Worm (Caenorhabditis elegans): ENCODE data around the gene F17C11.2.

The F17C11.2 gene

ce11 chrV:10915922-10916321 lies 32.1 kb upstream of the F17C11.2 start:
- no peak for TF ChIP-seq ama-1 (optimal IDR thresholded peaks at IDR 0.05)
- TF ChIP-seq tbx-37 (GFP tag; conservative IDR thresholded peaks at IDR 0.05) = no peak
- TF ChIP-seq sea-1 (GFP tag; conservative IDR thresholded peaks at IDR 0.05) = no peak
- no peak for TF ChIP-seq hnd-1 (tag; optimal IDR thresholded peaks at IDR 0.05)
- no peak for TF ChIP-seq B0310.2 (tag; optimal IDR thresholded peaks at IDR 0.05)
- TF ChIP-seq pes-1 (GFP tag; IDR thresholded peaks at IDR 0.05) = no peak
- TF ChIP-seq ets-7 (tag; optimal IDR thresholded peaks at IDR 0.05) = no peak
- no peak for TF ChIP-seq hmg-4 (GFP tag; optimal IDR thresholded peaks at IDR 0.05)
- no peak for TF ChIP-seq aly-1 (tag; optimal IDR thresholded peaks at IDR 0.05)
- no peak for TF ChIP-seq ceh-36 (tag; optimal IDR thresholded peaks at IDR 0.05)

- TF ChIP-seq hnd-1 (tag; optimal IDR thresholded peaks at IDR 0.05) = no peak
- TF ChIP-seq hmg-4 (GFP tag; optimal IDR thresholded peaks at IDR 0.05) = no peak
- no peak for TF ChIP-seq ets-7 (tag; optimal IDR thresholded peaks at IDR 0.05)
- TF ChIP-seq hmbx-1 (tag; optimal IDR thresholded peaks at IDR 0.05) = no peak
- no peak for TF ChIP-seq ceh-13 (GFP tag; optimal IDR thresholded peaks at IDR 0.05)
- no peak for TF ChIP-seq tbx-37 (GFP tag; conservative IDR thresholded peaks at IDR 0.05)
- TF ChIP-seq ama-1 (optimal IDR thresholded peaks at IDR 0.05) = no peak
- no peak for TF ChIP-seq tra-4 (tag; optimal IDR thresholded peaks at IDR 0.05)
- no peak for TF ChIP-seq B0310.2 (tag; optimal IDR thresholded peaks at IDR 0.05)
- no peak for TF ChIP-seq aly-1 (tag; optimal IDR thresholded peaks at IDR 0.05)
- TF ChIP-seq scrt-1 (GFP tag; IDR thresholded peaks at IDR 0.05) = no peak
- TF ChIP-seq flt-1 (GFP tag; IDR thresholded peaks at IDR 0.05) = no peak
- TF ChIP-seq tbx-11 (GFP tag; IDR thresholded peaks at IDR 0.05) = no peak
- TF ChIP-seq pes-1 (GFP tag; IDR thresholded peaks at IDR 0.05) = no peak
- TF ChIP-seq ceh-36 (tag; optimal IDR thresholded peaks at IDR 0.05) = no peak
Measured at ce11 chrV:10918373-10918772, 29.7 kb upstream of the F17C11.2 start, which contains the start of gene F58B4.2. Gene F58B4.2, minus strand, starts transcription at chrV:10918473.

- TF ChIP-seq aly-1 (tag; optimal IDR thresholded peaks at IDR 0.05) (no peak), flt-1 (GFP tag; IDR thresholded peaks at IDR 0.05) (no peak), B0310.2 (tag; optimal IDR thresholded peaks at IDR 0.05) (no peak), ceh-36 (tag; optimal IDR thresholded peaks at IDR 0.05) (no peak), pes-1 (GFP tag; IDR thresholded peaks at IDR 0.05) (no peak), sea-1 (GFP tag; conservative IDR thresholded peaks at IDR 0.05) (no peak), tbx-37 (GFP tag; conservative IDR thresholded peaks at IDR 0.05) (no peak)
Measured at ce11 chrV:10921747-10922146, 26.3 kb upstream of the F17C11.2 start, which contains the start of gene nas-31. Gene nas-31, minus strand, starts transcription at chrV:10921847.

- TF ChIP-seq hmbx-1 (tag; optimal IDR thresholded peaks at IDR 0.05) (no peak), ceh-36 (tag; optimal IDR thresholded peaks at IDR 0.05) (no peak), sea-1 (GFP tag; conservative IDR thresholded peaks at IDR 0.05) (no peak), tbx-11 (GFP tag; IDR thresholded peaks at IDR 0.05) (no peak), hnd-1 (tag; optimal IDR thresholded peaks at IDR 0.05) (no peak), scrt-1 (GFP tag; IDR thresholded peaks at IDR 0.05) (no peak), B0310.2 (tag; optimal IDR thresholded peaks at IDR 0.05) (no peak), F13C5.2 (tag; optimal IDR thresholded peaks at IDR 0.05) (no peak), hmg-4 (GFP tag; optimal IDR thresholded peaks at IDR 0.05) (no peak), tra-4 (tag; optimal IDR thresholded peaks at IDR 0.05) (no peak), pes-1 (GFP tag; IDR thresholded peaks at IDR 0.05) (no peak), flt-1 (GFP tag; IDR thresholded peaks at IDR 0.05) (no peak), ets-7 (tag; optimal IDR thresholded peaks at IDR 0.05) (no peak), ama-1 (optimal IDR thresholded peaks at IDR 0.05) (no peak)
Measured at ce11 chrV:10923229-10923628, 24.8 kb upstream of the F17C11.2 start, which contains the start of gene F58B4.7. Gene F58B4.7, minus strand, starts transcription at chrV:10923329.

- TF ChIP-seq F13C5.2 (tag; optimal IDR thresholded peaks at IDR 0.05) = no peak
- no peak for TF ChIP-seq hnd-1 (tag; optimal IDR thresholded peaks at IDR 0.05)
- no peak for TF ChIP-seq ets-7 (tag; optimal IDR thresholded peaks at IDR 0.05)
- TF ChIP-seq scrt-1 (GFP tag; IDR thresholded peaks at IDR 0.05) = no peak
- no peak for TF ChIP-seq tbx-11 (GFP tag; IDR thresholded peaks at IDR 0.05)
- no peak for TF ChIP-seq ceh-36 (tag; optimal IDR thresholded peaks at IDR 0.05)
- no peak for TF ChIP-seq hmg-4 (GFP tag; optimal IDR thresholded peaks at IDR 0.05)
- TF ChIP-seq ceh-13 (GFP tag; optimal IDR thresholded peaks at IDR 0.05) = no peak
- no peak for TF ChIP-seq sea-1 (GFP tag; conservative IDR thresholded peaks at IDR 0.05)
- TF ChIP-seq ama-1 (optimal IDR thresholded peaks at IDR 0.05) = no peak
- TF ChIP-seq hmbx-1 (tag; optimal IDR thresholded peaks at IDR 0.05) = no peak
- TF ChIP-seq aly-1 (tag; optimal IDR thresholded peaks at IDR 0.05) = no peak
- no peak for TF ChIP-seq pes-1 (GFP tag; IDR thresholded peaks at IDR 0.05)
- no peak for TF ChIP-seq flt-1 (GFP tag; IDR thresholded peaks at IDR 0.05)
- TF ChIP-seq tra-4 (tag; optimal IDR thresholded peaks at IDR 0.05) = no peak
- TF ChIP-seq tbx-37 (GFP tag; conservative IDR thresholded peaks at IDR 0.05) = no peak
Measured at ce11 chrV:10924731-10925130, 23.3 kb upstream of the F17C11.2 start, which contains the start of gene F58B4.6. Gene F58B4.6, plus strand, starts transcription at chrV:10925031.

- TF ChIP-seq tbx-37 (GFP tag; conservative IDR thresholded peaks at IDR 0.05) (no peak), aly-1 (tag; optimal IDR thresholded peaks at IDR 0.05) (no peak), pes-1 (GFP tag; IDR thresholded peaks at IDR 0.05) (no peak), F13C5.2 (tag; optimal IDR thresholded peaks at IDR 0.05) (no peak), hmg-4 (GFP tag; optimal IDR thresholded peaks at IDR 0.05) (no peak)
Measured at ce11 chrV:10925658-10926057, 22.4 kb upstream of the F17C11.2 start.

ce11 chrV:10929511-10929910 lies 18.5 kb upstream of the F17C11.2 start, which contains the start of gene F58B4.3:
Gene F58B4.3, plus strand, starts transcription at chrV:10929811.
- TF ChIP-seq hmbx-1 (tag; optimal IDR thresholded peaks at IDR 0.05) = no peak
- TF ChIP-seq tbx-11 (GFP tag; IDR thresholded peaks at IDR 0.05) = no peak
- no peak for TF ChIP-seq B0310.2 (tag; optimal IDR thresholded peaks at IDR 0.05)
- no peak for TF ChIP-seq ceh-13 (GFP tag; optimal IDR thresholded peaks at IDR 0.05)
- no peak for TF ChIP-seq hmg-4 (GFP tag; optimal IDR thresholded peaks at IDR 0.05)
- no peak for TF ChIP-seq ets-7 (tag; optimal IDR thresholded peaks at IDR 0.05)
- no peak for TF ChIP-seq aly-1 (tag; optimal IDR thresholded peaks at IDR 0.05)
- no peak for TF ChIP-seq scrt-1 (GFP tag; IDR thresholded peaks at IDR 0.05)
- TF ChIP-seq ama-1 (optimal IDR thresholded peaks at IDR 0.05) = no peak
- no peak for TF ChIP-seq ceh-36 (tag; optimal IDR thresholded peaks at IDR 0.05)
- TF ChIP-seq sea-1 (GFP tag; conservative IDR thresholded peaks at IDR 0.05) = no peak
- TF ChIP-seq tbx-37 (GFP tag; conservative IDR thresholded peaks at IDR 0.05) = no peak
- TF ChIP-seq tra-4 (tag; optimal IDR thresholded peaks at IDR 0.05) = no peak
